Fruit fly (Drosophila melanogaster) Kc167 (cell line): ENCODE measurements around the gene pzg.

Source experiments
- Myc ChIP-seq: fragments of >200 bp; optimal IDR thresholded peaks from 2 replicates; lab custom pipeline; 2017; ENCODE audit warnings: missing external identifiers
- Sin3A ChIP-seq: fragments of >200 bp; optimal IDR thresholded peaks from 2 replicates; lab custom pipeline; 2018; ENCODE audit warnings: missing external identifiers
- h ChIP-seq: fragments of >200 bp; optimal IDR thresholded peaks from 3 replicates; lab custom pipeline; 2018; ENCODE audit warnings: missing external identifiers
- insv ChIP-seq: fragments of >200 bp; optimal IDR thresholded peaks from 3 replicates; lab custom pipeline; 2018; ENCODE audit warnings: missing external identifiers
- psq ChIP-seq: fragments of >200 bp; optimal IDR thresholded peaks from 2 replicates; lab custom pipeline; 2017; ENCODE audit warnings: missing external identifiers

DNA sequence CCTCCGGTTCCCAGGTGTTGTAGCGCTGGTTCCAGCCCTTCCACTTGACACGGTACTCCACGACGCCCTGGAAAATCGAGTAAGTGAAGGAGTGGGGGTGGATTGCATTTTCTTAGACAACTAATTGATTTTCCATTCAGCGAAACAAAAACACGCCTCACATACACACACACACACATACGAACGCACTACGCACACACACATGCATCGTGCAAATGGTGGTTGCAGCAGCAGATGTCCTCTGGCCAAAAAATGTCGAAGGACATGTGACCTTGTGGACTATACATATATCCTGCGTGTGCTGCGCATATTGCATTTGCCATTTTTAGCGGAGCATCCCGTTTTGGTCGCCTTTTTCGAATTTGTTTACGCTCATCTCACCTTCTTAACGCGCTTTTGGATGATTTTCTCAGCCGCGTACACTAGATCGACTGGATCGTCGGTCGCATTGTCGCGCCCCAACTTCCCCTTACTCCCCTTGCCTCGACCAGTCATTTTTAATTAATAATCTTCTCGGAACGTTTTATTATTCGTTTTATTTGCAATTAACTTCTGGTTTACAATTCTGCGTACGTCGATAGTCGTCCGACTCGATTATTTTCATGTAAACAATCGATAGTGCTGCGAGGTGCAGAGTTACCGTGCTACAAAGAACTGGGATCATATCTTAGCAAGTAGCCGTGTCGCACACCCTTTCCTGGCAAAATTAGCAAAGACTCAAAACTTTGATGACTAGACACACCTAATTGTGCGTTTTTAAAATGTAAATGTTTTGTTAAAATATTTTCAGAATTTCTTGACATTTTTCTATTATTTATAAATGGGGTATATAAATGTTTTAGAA, 31.7 kb downstream of the pzg start, which contains the start of gene Pc:
- no peak for TF ChIP-seq Myc (lab: Kevin White, UChicago)
- no peak for TF ChIP-seq psq (lab: Kevin White, UChicago)
- TF ChIP-seq insv (lab: Kevin White, UChicago): no peak
- TF ChIP-seq Sin3A (lab: Kevin White, UChicago): no peak
- TF ChIP-seq h (lab: Kevin White, UChicago): no peak
